Worm (Caenorhabditis elegans): ENCODE measurements around the gene ZK673.11.

DNA sequence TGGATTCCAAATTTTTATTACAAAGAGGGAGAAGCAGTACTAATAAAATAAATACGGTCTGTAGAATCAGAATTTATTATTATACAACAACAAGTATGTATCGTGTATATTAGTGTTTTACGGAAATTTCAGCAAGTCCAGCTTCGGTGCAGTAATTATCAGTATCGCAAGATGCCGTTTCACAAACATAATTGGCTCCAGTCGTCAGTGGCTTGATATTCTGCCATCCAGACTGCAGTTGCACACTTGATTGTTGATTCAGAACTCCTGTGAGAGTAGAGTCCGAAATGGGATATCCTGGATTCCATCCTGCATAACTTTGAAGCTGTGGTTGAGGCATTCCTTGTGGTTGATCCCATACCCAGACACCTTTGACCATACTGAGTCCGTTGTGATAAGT, 23.0 kb downstream of the ZK673.11 start:
- TF ChIP-seq dpl-1 (GFP tag; optimal IDR thresholded peaks at IDR 0.05) (no peak), lir-3 (tag; optimal IDR thresholded peaks at IDR 0.05) (no peak), hmg-1.1 (GFP tag; IDR thresholded peaks at IDR 0.05) (no peak), nhr-77 (tag; optimal IDR thresholded peaks at IDR 0.05) (no peak), rbr-2 (tag; optimal IDR thresholded peaks at IDR 0.05) (no peak), jun-1 (tag; optimal IDR thresholded peaks at IDR 0.05) (no peak), egl-43 (GFP tag; IDR thresholded peaks at IDR 0.05) (no peak), vab-7 (GFP tag; IDR thresholded peaks at IDR 0.05) (no peak), ctbp-1 (GFP tag; IDR thresholded peaks at IDR 0.05) (no peak), dve-1 (tag; optimal IDR thresholded peaks at IDR 0.05; ENCODE audit: insufficient read depth) (no peak)
